Worm (Caenorhabditis elegans) whole organism, young adult: Measurements from ENCODE around the gene F41G3.3.
A peak's percentile ranks its signal among the peaks of the same experiment; 100 is the strongest.

Experiments used
- B0019.2 ChIP-seq: fragments of 200-800 bp; sonication (Bioruptor generic); conservative IDR thresholded peaks from 2 replicates; pipeline ENCODE4 v1.3.6; 2022; ENCODE audit warnings: missing genetic modification reagents, missing genetic modification characterization, missing compliant biosample characterization
- B0035.1 ChIP-seq: sonication (generic microtip); optimal IDR thresholded peaks from 2 replicates; lab custom pipeline; 2016; ENCODE audit warnings: missing genetic modification characterization, mild to moderate bottlenecking, missing compliant biosample characterization, missing genotype, missing genetic modification reagents
- C17E4.6 ChIP-seq: fragments of 200-800 bp; sonication (Bioruptor generic); IDR thresholded peaks from 2 replicates; pipeline ENCODE4 v1.3.6; 2022; ENCODE audit warnings: missing genetic modification reagents, missing genetic modification characterization, missing compliant biosample characterization
- D2030.7 ChIP-seq: fragments of 200-800 bp; sonication (Bioruptor generic); IDR thresholded peaks from 2 replicates; pipeline ENCODE4 v1.3.6; 2022; ENCODE audit warnings: missing genetic modification reagents, missing genetic modification characterization, missing compliant biosample characterization
- F10E7.11 ChIP-seq: sonication (generic microtip); optimal IDR thresholded peaks from 2 replicates; lab custom pipeline; 2017; ENCODE audit warnings: mild to moderate bottlenecking, missing genetic modification characterization, moderate library complexity, missing compliant biosample characterization
- F23B12.7 ChIP-seq: sonication (generic microtip); optimal IDR thresholded peaks from 2 replicates; lab custom pipeline; 2017; ENCODE audit warnings: missing genetic modification characterization, mild to moderate bottlenecking, missing compliant biosample characterization, antibody characterized with exemption, moderate library complexity; ENCODE audit not compliant: insufficient read depth
- F33H1.4 ChIP-seq: fragments of 200-800 bp; sonication (Bioruptor generic); IDR thresholded peaks from 2 replicates; pipeline ENCODE4 v1.3.6; 2022; ENCODE audit warnings: missing genetic modification reagents, missing genetic modification characterization, missing compliant biosample characterization
- F37B4.10 ChIP-seq: fragments of 200-800 bp; sonication (Bioruptor generic); IDR thresholded peaks from 2 replicates; pipeline ENCODE4 v1.3.6; 2022; ENCODE audit warnings: missing genetic modification characterization, missing compliant biosample characterization
- K11D2.4 ChIP-seq: fragments of 200-800 bp; sonication (Bioruptor generic); IDR thresholded peaks from 2 replicates; pipeline ENCODE4 v1.3.6; 2022; ENCODE audit warnings: missing genetic modification reagents, missing genetic modification characterization, missing compliant biosample characterization
- Y56A3A.18 ChIP-seq: fragments of 200-800 bp; sonication (Bioruptor generic); IDR thresholded peaks from 2 replicates; pipeline ENCODE4 v1.3.6; 2022; ENCODE audit warnings: missing genetic modification reagents, missing genetic modification characterization, missing compliant biosample characterization
- Y67H2A.10 ChIP-seq: fragments of 200-800 bp; sonication (Bioruptor generic); conservative IDR thresholded peaks from 2 replicates; pipeline ENCODE4 v1.3.6; 2022; ENCODE audit warnings: missing genetic modification reagents, missing genetic modification characterization, missing compliant biosample characterization
- Y79H2A.3 ChIP-seq: fragments of 200-800 bp; sonication (Bioruptor generic); conservative IDR thresholded peaks from 2 replicates; pipeline ENCODE4 v1.3.6; 2022; ENCODE audit warnings: missing genetic modification reagents, missing genetic modification characterization, missing compliant biosample characterization
- akir-1 ChIP-seq: fragments of 200-800 bp; sonication (Bioruptor generic); optimal IDR thresholded peaks from 2 replicates; lab custom pipeline; 2018; ENCODE audit warnings: mild to moderate bottlenecking, missing genetic modification characterization, moderate library complexity, missing compliant biosample characterization
- aptf-2 ChIP-seq: fragments of 200-800 bp; sonication (Bioruptor generic); conservative IDR thresholded peaks from 2 replicates; pipeline ENCODE4 v1.3.6; 2022; ENCODE audit warnings: missing genetic modification reagents, missing genetic modification characterization, missing compliant biosample characterization
- aptf-3 ChIP-seq: fragments of 200-800 bp; sonication (Bioruptor generic); IDR thresholded peaks from 2 replicates; pipeline ENCODE4 v1.3.6; 2022; ENCODE audit warnings: missing genetic modification characterization, missing compliant biosample characterization
- athp-1 ChIP-seq: sonication (generic microtip); optimal IDR thresholded peaks from 2 replicates; lab custom pipeline; 2017; ENCODE audit warnings: mild to moderate bottlenecking, missing genetic modification characterization, missing compliant biosample characterization
- attf-5 ChIP-seq: fragments of 200-800 bp; sonication (Bioruptor generic); optimal IDR thresholded peaks from 2 replicates; lab custom pipeline; 2018; ENCODE audit warnings: mild to moderate bottlenecking, missing genetic modification characterization, missing compliant biosample characterization
- attf-6 ChIP-seq: fragments of 200-800 bp; sonication (Bioruptor generic); IDR thresholded peaks from 2 replicates; pipeline ENCODE4 v1.3.6; 2022; ENCODE audit warnings: missing genetic modification reagents, missing genetic modification characterization, missing compliant biosample characterization
- cebp-1 ChIP-seq, 2 experiments: fragments of 200-800 bp in 1 of 2; sonication (Bioruptor generic) in 1 of 2; sonication (generic microtip) in 1 of 2; IDR thresholded peaks in 1 of 2; optimal IDR thresholded peaks in 1 of 2; 2 replicates each; pipeline versions ENCODE4 v1.3.6 to Lab custom; 2017 to 2022; ENCODE audit warnings: missing compliant biosample characterization in 2 of 2, missing genetic modification characterization in 2 of 2, mild to moderate bottlenecking in 1 of 2, missing genetic modification reagents in 1 of 2, moderate library complexity in 1 of 2
- ceh-27 ChIP-seq: fragments of 200-800 bp; sonication (Bioruptor generic); optimal IDR thresholded peaks from 2 replicates; lab custom pipeline; 2018; ENCODE audit warnings: mild to moderate bottlenecking, missing genetic modification characterization, moderate library complexity, missing compliant biosample characterization
- ceh-40 ChIP-seq: fragments of 200-800 bp; sonication (Bioruptor generic); IDR thresholded peaks from 2 replicates; pipeline ENCODE4 v1.3.6; 2022; ENCODE audit warnings: missing genetic modification characterization, missing compliant biosample characterization
- ceh-58 ChIP-seq: fragments of 200-800 bp; sonication (Bioruptor generic); IDR thresholded peaks from 2 replicates; pipeline ENCODE4 v1.3.6; 2022; ENCODE audit warnings: missing genetic modification characterization, missing compliant biosample characterization
- ceh-91 ChIP-seq: fragments of 200-800 bp; sonication (Bioruptor generic); IDR thresholded peaks from 2 replicates; pipeline ENCODE4 v1.3.6; 2022; ENCODE audit warnings: missing genetic modification reagents, missing genetic modification characterization, missing compliant biosample characterization
- die-1 ChIP-seq: sonication (generic microtip); optimal IDR thresholded peaks from 2 replicates; lab custom pipeline; 2016; ENCODE audit warnings: missing genotype, mild to moderate bottlenecking, missing genetic modification characterization, missing compliant biosample characterization
- dox-1 ChIP-seq: fragments of 200-800 bp; sonication (Bioruptor generic); IDR thresholded peaks from 2 replicates; pipeline ENCODE4 v1.3.6; 2022; ENCODE audit warnings: missing genetic modification reagents, missing genetic modification characterization, missing compliant biosample characterization
- dpl-1 ChIP-seq: fragments of 150-350 bp; optimal IDR thresholded peaks from 2 replicates; lab custom pipeline; 2014; ENCODE audit warnings: missing biosample characterization, missing genetic modification reagents, missing genetic modification characterization
- ets-4 ChIP-seq: fragments of 200-800 bp; sonication (Bioruptor generic); optimal IDR thresholded peaks from 2 replicates; lab custom pipeline; 2018; ENCODE audit warnings: mild to moderate bottlenecking, missing genetic modification characterization, missing compliant biosample characterization
- fkh-3 ChIP-seq: sonication (generic microtip); optimal IDR thresholded peaks from 2 replicates; lab custom pipeline; 2016; ENCODE audit warnings: mild to moderate bottlenecking, missing genetic modification characterization, missing compliant biosample characterization
- him-1 ChIP-seq: sonication (generic microtip); optimal IDR thresholded peaks from 2 replicates; lab custom pipeline; 2016; ENCODE audit warnings: missing genotype, missing genetic modification reagents, missing genetic modification characterization, missing compliant biosample characterization
- hlh-12 ChIP-seq: sonication (generic microtip); optimal IDR thresholded peaks from 2 replicates; lab custom pipeline; 2016; ENCODE audit warnings: missing genetic modification characterization, missing compliant biosample characterization
- lin-26 ChIP-seq: fragments of 200-800 bp; sonication (Bioruptor generic); IDR thresholded peaks from 2 replicates; pipeline ENCODE4 v1.3.6; 2022; ENCODE audit warnings: missing genetic modification reagents, missing genetic modification characterization, missing compliant biosample characterization
- lin-54 ChIP-seq: fragments of 200-800 bp; sonication (Bioruptor generic); optimal IDR thresholded peaks from 2 replicates; lab custom pipeline; 2018; ENCODE audit warnings: mild to moderate bottlenecking, missing genetic modification characterization, missing compliant biosample characterization
- lsy-27 ChIP-seq: sonication (generic microtip); optimal IDR thresholded peaks from 2 replicates; lab custom pipeline; 2017; ENCODE audit warnings: missing genetic modification characterization, mild to moderate bottlenecking, missing compliant biosample characterization, antibody characterized with exemption, missing genotype, borderline replicate concordance; ENCODE audit not compliant: insufficient read depth
- madf-6 ChIP-seq: fragments of 200-800 bp; sonication (Bioruptor generic); IDR thresholded peaks from 2 replicates; pipeline ENCODE4 v1.3.6; 2022; ENCODE audit warnings: missing genetic modification reagents, missing genetic modification characterization, missing compliant biosample characterization
- madf-8 ChIP-seq: fragments of 200-800 bp; sonication (Bioruptor generic); conservative IDR thresholded peaks from 2 replicates; pipeline ENCODE4 v1.3.6; 2022; ENCODE audit warnings: missing genetic modification reagents, missing genetic modification characterization, missing compliant biosample characterization
- mcd-1 ChIP-seq: fragments of 200-800 bp; sonication (Bioruptor generic); IDR thresholded peaks from 2 replicates; pipeline ENCODE4 v1.3.6; 2022; ENCODE audit warnings: missing genetic modification reagents, missing genetic modification characterization, missing compliant biosample characterization
- mxl-1 ChIP-seq: sonication (generic microtip); optimal IDR thresholded peaks from 2 replicates; lab custom pipeline; 2016; ENCODE audit warnings: missing genetic modification characterization, missing compliant biosample characterization
- nhr-27 ChIP-seq: fragments of 200-800 bp; sonication (Bioruptor generic); optimal IDR thresholded peaks from 2 replicates; lab custom pipeline; 2018; ENCODE audit warnings: mild to moderate bottlenecking, missing genetic modification characterization, moderate library complexity, missing compliant biosample characterization
- nhr-80 ChIP-seq: sonication (generic microtip); optimal IDR thresholded peaks from 2 replicates; lab custom pipeline; 2016; ENCODE audit warnings: missing genetic modification characterization, missing compliant biosample characterization
- rec-8 ChIP-seq, 2 experiments: sonication (generic microtip); optimal IDR thresholded peaks; 2 replicates each; lab custom pipeline; 2016; ENCODE audit warnings: mild to moderate bottlenecking in 2 of 2, missing genetic modification characterization in 2 of 2, missing genetic modification reagents in 2 of 2, missing genotype in 2 of 2, missing biosample characterization in 1 of 2, missing compliant biosample characterization in 1 of 2, moderate library complexity in 1 of 2
- sea-2 ChIP-seq: fragments of 200-800 bp; sonication (Bioruptor generic); IDR thresholded peaks from 2 replicates; pipeline ENCODE4 v1.3.6; 2022; ENCODE audit warnings: missing genetic modification characterization, missing compliant biosample characterization
- tbp1 ChIP-seq: fragments of 200-800 bp; sonication (Bioruptor generic); optimal IDR thresholded peaks from 2 replicates; lab custom pipeline; 2018; ENCODE audit warnings: mild to moderate bottlenecking, missing genetic modification characterization, missing compliant biosample characterization
- tlf-1 ChIP-seq: fragments of 200-800 bp; sonication (Bioruptor generic); optimal IDR thresholded peaks from 2 replicates; lab custom pipeline; 2018; ENCODE audit warnings: mild to moderate bottlenecking, missing genetic modification characterization, missing compliant biosample characterization
- ztf-18 ChIP-seq: sonication (generic microtip); optimal IDR thresholded peaks from 2 replicates; lab custom pipeline; 2016; ENCODE audit warnings: missing genotype, mild to moderate bottlenecking, missing genetic modification characterization, missing compliant biosample characterization
- ztf-22 ChIP-seq: fragments of 200-800 bp; sonication (Bioruptor generic); optimal IDR thresholded peaks from 2 replicates; lab custom pipeline; 2018; ENCODE audit warnings: mild to moderate bottlenecking, missing genetic modification characterization, moderate library complexity, missing compliant biosample characterization
- ztf-6 ChIP-seq: fragments of 200-800 bp; sonication (Bioruptor generic); IDR thresholded peaks from 2 replicates; pipeline ENCODE4 v1.3.6; 2022; ENCODE audit warnings: missing genetic modification reagents, missing genetic modification characterization, missing compliant biosample characterization

The F41G3.3 gene

ce11 chrII:6736604-6737003 is 19.7 kb upstream of the F41G3.3 start, which contains the start of gene T14B4.1:
TSS of gene T14B4.1 (plus strand) at chrII:6736904.
- no peak for TF ChIP-seq athp-1 (tag; lab: Kevin White, UChicago)
- TF ChIP-seq tlf-1 = no peak
- no peak for TF ChIP-seq lsy-27 (tag; lab: Kevin White, UChicago)
- TF ChIP-seq F33H1.4 (GFP tag; lab: Robert Waterston, UW) = no peak
- no peak for TF ChIP-seq Y79H2A.3
- no peak for TF ChIP-seq hlh-12 (tag; lab: Kevin White, UChicago)
- no peak for TF ChIP-seq F37B4.10 (GFP tag; lab: Robert Waterston, UW)
- no peak for TF ChIP-seq fkh-3 (tag; lab: Kevin White, UChicago)
- TF ChIP-seq D2030.7 (GFP tag; lab: Robert Waterston, UW) = no peak
- no peak for TF ChIP-seq rec-8 (tag; optimal IDR thresholded peaks at IDR 0.05; lab: Kevin White, UChicago)
- no peak for TF ChIP-seq K11D2.4 (GFP tag; lab: Robert Waterston, UW)
- TF ChIP-seq tbp1 (GFP tag; lab: Kevin White, UChicago) = no peak
- TF ChIP-seq F10E7.11 (tag; lab: Kevin White, UChicago) = no peak
- TF ChIP-seq dpl-1 (GFP tag; lab: Kevin White, UChicago) = no peak
- no peak for TF ChIP-seq F23B12.7 (tag; lab: Kevin White, UChicago)
- no peak for TF ChIP-seq Y67H2A.10 (GFP tag; lab: Robert Waterston, UW)
- TF ChIP-seq ztf-18 = no peak
- no peak for TF ChIP-seq C17E4.6 (GFP tag; lab: Robert Waterston, UW)
- TF ChIP-seq ceh-58 (GFP tag; lab: Robert Waterston, UW) = no peak

- TF ChIP-seq dpl-1 (GFP tag; lab: Kevin White, UChicago) (peak; percentile 37), madf-6 (GFP tag; lab: Robert Waterston, UW) (0 out of 2 replicates have a peak, but pooled peaks have one; percentile 16), aptf-2 (GFP tag; lab: Robert Waterston, UW) (0 out of 2 replicates have a peak, but pooled peaks have one; percentile 60), attf-6 (GFP tag; lab: Robert Waterston, UW) (no peak), sea-2 (GFP tag; lab: Robert Waterston, UW) (no peak), nhr-27 (tag; lab: Kevin White, UChicago) (no peak), F23B12.7 (tag; lab: Kevin White, UChicago) (peak; percentile 86), hlh-12 (tag; lab: Kevin White, UChicago) (no peak), ceh-91 (GFP tag; lab: Robert Waterston, UW) (no peak), ztf-6 (no peak), attf-5 (peak; percentile 87), ztf-18 (peak; percentile 33), akir-1 (GFP tag; lab: Kevin White, UChicago) (peak; percentile 44), mcd-1 (GFP tag; lab: Robert Waterston, UW) (peak; percentile 92), B0035.1 (tag; lab: Kevin White, UChicago) (no peak), madf-8 (GFP tag; lab: Robert Waterston, UW) (peak; percentile 36; the same call in 1 of the 2 replicates), aptf-3 (no peak), lin-54 (GFP tag; lab: Kevin White, UChicago) (peak; percentile 40), ets-4 (GFP tag; lab: Kevin White, UChicago) (no peak), Y56A3A.18 (no peak), ceh-40 (no peak), cebp-1 (GFP tag; IDR thresholded peaks at IDR 0.05; lab: Robert Waterston, UW) (0 out of 2 replicates have a peak, but pooled peaks have one; percentile 14), cebp-1 (tag; optimal IDR thresholded peaks at IDR 0.05; lab: Kevin White, UChicago) (no peak), ztf-22 (no peak), B0019.2 (GFP tag; lab: Robert Waterston, UW) (no peak), D2030.7 (GFP tag; lab: Robert Waterston, UW) (peak; percentile 69; the same call in 1 of the 2 replicates), dox-1 (GFP tag; lab: Robert Waterston, UW) (peak; percentile 57), die-1 (tag; lab: Kevin White, UChicago) (peak; percentile 19), nhr-80 (tag; lab: Kevin White, UChicago) (peak; percentile 54), ceh-27 (GFP tag; lab: Kevin White, UChicago) (peak; percentile 60), F33H1.4 (GFP tag; lab: Robert Waterston, UW) (peak; percentile 21; the same call in 1 of the 2 replicates), him-1 (peak; percentile 12), lin-26 (GFP tag; lab: Robert Waterston, UW) (0 out of 2 replicates have a peak, but pooled peaks have one; percentile 51), mxl-1 (tag; lab: Kevin White, UChicago) (no peak)
These were observed 14.9 kb upstream of the F41G3.3 start, which contains the start of gene exos-8 for ce11 chrII:6741428-6741827. TSS of gene exos-8 (plus strand) at chrII:6741691.
